Fruit fly (Drosophila melanogaster) whole organism, larva: ENCODE results near the gene Taf1.

Experiments
- noc ChIP-seq: fragments of 200-800 bp; sonication (Bioruptor generic); optimal IDR thresholded peaks from 3 replicates; lab custom pipeline; 2019; ENCODE audit warnings: missing biosample characterization, mild to moderate bottlenecking, missing genetic modification characterization, moderate library complexity

Gene Taf1

dm6 chr3R:6702777-6703176, 56.1 kb downstream of the Taf1 start, which contains the start of gene Ccp84Ab:
Gene Ccp84Ab, minus strand, starts transcription at chr3R:6702877.
- TF ChIP-seq noc (tag; lab: Kevin White, UChicago), result no peak

dm6 chr3R:6703784-6704183, 57.1 kb downstream of the Taf1 start, which contains the start of gene Ccp84Aa:
Gene Ccp84Aa, plus strand, starts transcription at chr3R:6704084.
- TF ChIP-seq noc (tag; lab: Kevin White, UChicago), result no peak
